Worm (Caenorhabditis elegans): Measurements from ENCODE around the gene twk-28.

DNA sequence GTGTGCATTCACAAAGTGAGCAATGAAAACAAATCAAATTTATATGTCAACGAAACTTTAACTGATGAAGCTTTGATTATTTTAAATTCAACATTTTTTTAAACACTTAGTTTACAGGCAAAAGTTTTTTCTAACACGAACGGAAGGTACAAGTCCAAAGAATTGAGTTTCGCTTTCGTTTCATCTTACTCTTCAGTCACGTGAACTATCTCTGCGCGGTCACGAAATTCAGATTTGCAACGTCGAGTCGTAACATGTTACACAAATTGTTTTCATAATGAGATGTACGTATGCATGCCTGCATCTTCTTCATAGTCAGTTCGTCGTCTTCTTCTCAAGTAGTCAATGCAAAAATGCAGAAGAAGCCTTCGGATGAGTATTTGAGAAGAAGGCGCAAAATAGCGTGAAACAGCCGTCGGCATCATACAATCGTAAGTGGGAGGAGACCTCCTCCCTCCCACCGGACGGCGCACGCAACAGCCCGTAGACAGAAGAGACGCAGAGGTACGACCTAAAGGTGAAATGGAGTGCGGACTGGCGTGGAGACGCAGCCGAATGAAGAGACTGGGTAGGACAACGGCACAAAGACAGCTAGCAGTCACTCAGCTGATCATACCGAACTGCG, 13.7 kb downstream of the twk-28 start, which contains the start of gene coel-1:
- TF ChIP-seq spr-1 (tag; optimal IDR thresholded peaks at IDR 0.05) (no peak), zfp-3 (GFP tag; conservative IDR thresholded peaks at IDR 0.05) (no peak)
